Worm (Caenorhabditis elegans) whole organism, young adult: ENCODE data around the gene xbx-1.

Experiments used
- B0035.1 ChIP-seq: sonication (generic microtip); optimal IDR thresholded peaks from 2 replicates; lab custom pipeline; 2016; ENCODE audit warnings: missing genetic modification characterization, mild to moderate bottlenecking, missing compliant biosample characterization, missing genotype, missing genetic modification reagents
- F37B4.10 ChIP-seq: fragments of 200-800 bp; sonication (Bioruptor generic); IDR thresholded peaks from 2 replicates; pipeline ENCODE4 v1.3.6; 2022; ENCODE audit warnings: missing genetic modification characterization, missing compliant biosample characterization
- F52B5.7 ChIP-seq: sonication (generic microtip); optimal IDR thresholded peaks from 2 replicates; lab custom pipeline; 2016; ENCODE audit warnings: mild to moderate bottlenecking, missing genetic modification characterization, missing compliant biosample characterization
- F55B11.4 ChIP-seq: sonication (generic microtip); optimal IDR thresholded peaks from 2 replicates; lab custom pipeline; 2016; ENCODE audit warnings: missing compliant biosample characterization, missing genetic modification characterization, borderline replicate concordance; ENCODE audit not compliant: insufficient read depth
- F57A8.1 ChIP-seq: fragments of 200-800 bp; sonication (Bioruptor generic); optimal IDR thresholded peaks from 2 replicates; lab custom pipeline; 2018; ENCODE audit warnings: mild to moderate bottlenecking, missing genetic modification characterization, moderate library complexity, missing compliant biosample characterization
- F57C9.4 ChIP-seq: sonication (generic microtip); optimal IDR thresholded peaks from 2 replicates; lab custom pipeline; 2017; ENCODE audit warnings: mild to moderate bottlenecking, missing genetic modification characterization, missing compliant biosample characterization
- Y67H2A.10 ChIP-seq: fragments of 200-800 bp; sonication (Bioruptor generic); conservative IDR thresholded peaks from 2 replicates; pipeline ENCODE4 v1.3.6; 2022; ENCODE audit warnings: missing genetic modification reagents, missing genetic modification characterization, missing compliant biosample characterization
- Y79H2A.3 ChIP-seq: fragments of 200-800 bp; sonication (Bioruptor generic); conservative IDR thresholded peaks from 2 replicates; pipeline ENCODE4 v1.3.6; 2022; ENCODE audit warnings: missing genetic modification reagents, missing genetic modification characterization, missing compliant biosample characterization
- Y95B8A.8 ChIP-seq: fragments of 200-800 bp; sonication (Bioruptor generic); IDR thresholded peaks from 2 replicates; pipeline ENCODE4 v1.3.6; 2022; ENCODE audit warnings: missing genetic modification reagents, missing genetic modification characterization, missing compliant biosample characterization
- ama-1 ChIP-seq, 3 experiments: fragments of 150-350 bp in 1 of 3; sonication (generic microtip) in 2 of 3; optimal IDR thresholded peaks; 2 replicates each; lab custom pipeline; 2014 to 2018; ENCODE audit warnings: missing biosample characterization in 2 of 3, missing genetic modification characterization in 2 of 3, missing genetic modification reagents in 2 of 3
- aptf-3 ChIP-seq: fragments of 200-800 bp; sonication (Bioruptor generic); IDR thresholded peaks from 2 replicates; pipeline ENCODE4 v1.3.6; 2022; ENCODE audit warnings: missing genetic modification characterization, missing compliant biosample characterization
- athp-1 ChIP-seq: sonication (generic microtip); optimal IDR thresholded peaks from 2 replicates; lab custom pipeline; 2017; ENCODE audit warnings: mild to moderate bottlenecking, missing genetic modification characterization, missing compliant biosample characterization
- attf-3 ChIP-seq: fragments of 200-800 bp; sonication (Bioruptor generic); conservative IDR thresholded peaks from 2 replicates; pipeline ENCODE4 v1.3.6; 2022; ENCODE audit warnings: missing genetic modification reagents, missing genetic modification characterization, missing compliant biosample characterization
- attf-6 ChIP-seq: fragments of 200-800 bp; sonication (Bioruptor generic); IDR thresholded peaks from 2 replicates; pipeline ENCODE4 v1.3.6; 2022; ENCODE audit warnings: missing genetic modification reagents, missing genetic modification characterization, missing compliant biosample characterization
- bed-1 ChIP-seq: fragments of 200-800 bp; sonication (Bioruptor generic); IDR thresholded peaks from 2 replicates; pipeline ENCODE4 v1.3.6; 2022; ENCODE audit warnings: missing genetic modification reagents, missing genetic modification characterization, missing compliant biosample characterization
- cebp-2 ChIP-seq: fragments of 200-800 bp; sonication (Bioruptor generic); IDR thresholded peaks from 2 replicates; pipeline ENCODE4 v1.3.6; 2022; ENCODE audit warnings: missing genetic modification characterization, missing compliant biosample characterization
- ceh-100 ChIP-seq: fragments of 200-800 bp; sonication (Bioruptor generic); IDR thresholded peaks from 2 replicates; pipeline ENCODE4 v1.3.6; 2022; ENCODE audit warnings: missing genetic modification reagents, missing genetic modification characterization, missing compliant biosample characterization
- ceh-79 ChIP-seq: sonication (generic microtip); optimal IDR thresholded peaks from 2 replicates; lab custom pipeline; 2017; ENCODE audit warnings: mild to moderate bottlenecking, missing genetic modification characterization, missing compliant biosample characterization
- chd-7 ChIP-seq: sonication (generic microtip); optimal IDR thresholded peaks from 2 replicates; lab custom pipeline; 2016; ENCODE audit warnings: mild to moderate bottlenecking, missing genetic modification characterization, moderate library complexity, missing compliant biosample characterization
- egl-18 ChIP-seq: fragments of 200-800 bp; sonication (Bioruptor generic); IDR thresholded peaks from 2 replicates; pipeline ENCODE4 v1.3.6; 2022; ENCODE audit warnings: missing genetic modification reagents, missing genetic modification characterization, missing compliant biosample characterization
- egl-44 ChIP-seq: fragments of 200-800 bp; sonication (Bioruptor generic); IDR thresholded peaks from 2 replicates; pipeline ENCODE4 v1.3.6; 2022; ENCODE audit warnings: missing genetic modification reagents, missing genetic modification characterization, missing compliant biosample characterization
- ets-4 ChIP-seq: fragments of 200-800 bp; sonication (Bioruptor generic); optimal IDR thresholded peaks from 2 replicates; lab custom pipeline; 2018; ENCODE audit warnings: mild to moderate bottlenecking, missing genetic modification characterization, missing compliant biosample characterization
- gei-17 ChIP-seq: fragments of 200-800 bp; sonication (Bioruptor generic); optimal IDR thresholded peaks from 2 replicates; lab custom pipeline; 2018; ENCODE audit warnings: mild to moderate bottlenecking, missing genetic modification characterization, missing compliant biosample characterization
- lin-35 ChIP-seq, 3 experiments: fragments of 150-350 bp in 2 of 3; sonication (generic microtip) in 1 of 3; optimal IDR thresholded peaks; 2 replicates each; lab custom pipeline; 2014 to 2018; ENCODE audit warnings: missing biosample characterization in 3 of 3, missing genetic modification characterization in 3 of 3, missing genetic modification reagents in 3 of 3
- lin-54 ChIP-seq: fragments of 200-800 bp; sonication (Bioruptor generic); optimal IDR thresholded peaks from 2 replicates; lab custom pipeline; 2018; ENCODE audit warnings: mild to moderate bottlenecking, missing genetic modification characterization, missing compliant biosample characterization
- madf-3 ChIP-seq: fragments of 200-800 bp; sonication (Bioruptor generic); IDR thresholded peaks from 2 replicates; pipeline ENCODE4 v1.3.6; 2022; ENCODE audit warnings: missing genetic modification reagents, missing genetic modification characterization, missing compliant biosample characterization
- madf-8 ChIP-seq: fragments of 200-800 bp; sonication (Bioruptor generic); conservative IDR thresholded peaks from 2 replicates; pipeline ENCODE4 v1.3.6; 2022; ENCODE audit warnings: missing genetic modification reagents, missing genetic modification characterization, missing compliant biosample characterization
- mcd-1 ChIP-seq: fragments of 200-800 bp; sonication (Bioruptor generic); IDR thresholded peaks from 2 replicates; pipeline ENCODE4 v1.3.6; 2022; ENCODE audit warnings: missing genetic modification reagents, missing genetic modification characterization, missing compliant biosample characterization
- mel-28 ChIP-seq: sonication (generic microtip); optimal IDR thresholded peaks from 2 replicates; lab custom pipeline; 2016; ENCODE audit warnings: borderline replicate concordance, mild to moderate bottlenecking, missing genetic modification characterization, missing compliant biosample characterization
- mes-4 ChIP-seq: sonication (generic microtip); optimal IDR thresholded peaks from 2 replicates; lab custom pipeline; 2016; ENCODE audit warnings: missing genotype, missing genetic modification characterization, missing compliant biosample characterization
- nfya-2 ChIP-seq: fragments of 200-800 bp; sonication (Bioruptor generic); IDR thresholded peaks from 2 replicates; pipeline ENCODE4 v1.3.6; 2022; ENCODE audit warnings: missing genetic modification reagents, missing genetic modification characterization, missing compliant biosample characterization
- nhr-179 ChIP-seq: sonication (generic microtip); optimal IDR thresholded peaks from 2 replicates; lab custom pipeline; 2016; ENCODE audit warnings: mild to moderate bottlenecking, missing genetic modification characterization, missing compliant biosample characterization
- nhr-80 ChIP-seq: sonication (generic microtip); optimal IDR thresholded peaks from 2 replicates; lab custom pipeline; 2016; ENCODE audit warnings: missing genetic modification characterization, missing compliant biosample characterization
- nhr-90 ChIP-seq: sonication (generic microtip); optimal IDR thresholded peaks from 2 replicates; lab custom pipeline; 2016; ENCODE audit warnings: missing genotype, mild to moderate bottlenecking, missing genetic modification characterization, missing compliant biosample characterization
- pha-4 ChIP-seq: fragments of 150-350 bp; sonication (generic microtip); optimal IDR thresholded peaks from 2 replicates; lab custom pipeline; 2014; ENCODE audit warnings: missing biosample characterization, missing genetic modification reagents, missing genetic modification characterization
- rcor-1 ChIP-seq: fragments of 200-800 bp; sonication (Bioruptor generic); IDR thresholded peaks from 2 replicates; pipeline ENCODE4 v1.3.6; 2022; ENCODE audit warnings: missing genetic modification reagents, missing genetic modification characterization, missing compliant biosample characterization
- rec-8 ChIP-seq, 2 experiments: sonication (generic microtip); optimal IDR thresholded peaks; 2 replicates each; lab custom pipeline; 2016; ENCODE audit warnings: mild to moderate bottlenecking in 2 of 2, missing genetic modification characterization in 2 of 2, missing genetic modification reagents in 2 of 2, missing genotype in 2 of 2, missing biosample characterization in 1 of 2, missing compliant biosample characterization in 1 of 2, moderate library complexity in 1 of 2
- sdz-38 ChIP-seq: sonication (generic microtip); optimal IDR thresholded peaks from 2 replicates; lab custom pipeline; 2016; ENCODE audit warnings: missing genotype, missing genetic modification characterization, missing compliant biosample characterization
- sea-2 ChIP-seq: fragments of 200-800 bp; sonication (Bioruptor generic); IDR thresholded peaks from 2 replicates; pipeline ENCODE4 v1.3.6; 2022; ENCODE audit warnings: missing genetic modification characterization, missing compliant biosample characterization
- snpc-1.3 ChIP-seq: sonication (generic microtip); optimal IDR thresholded peaks from 2 replicates; lab custom pipeline; 2017; ENCODE audit warnings: missing genetic modification characterization, mild to moderate bottlenecking, missing compliant biosample characterization, antibody characterized with exemption, moderate library complexity, missing genotype, missing genetic modification reagents; ENCODE audit not compliant: insufficient read depth
- snpc-4 ChIP-seq, 5 experiments: fragments of 150-350 bp in 1 of 5; sonication (generic microtip) in 4 of 5; optimal IDR thresholded peaks; 2 replicates each; lab custom pipeline; 2014 to 2018; ENCODE audit warnings: missing genetic modification characterization in 5 of 5, missing biosample characterization in 3 of 5, antibody characterized with exemption in 2 of 5, mild to moderate bottlenecking in 2 of 5, missing compliant biosample characterization in 2 of 5, missing genotype in 2 of 5, moderate library complexity in 2 of 5, missing genetic modification reagents in 1 of 5
- tbp1 ChIP-seq: fragments of 200-800 bp; sonication (Bioruptor generic); optimal IDR thresholded peaks from 2 replicates; lab custom pipeline; 2018; ENCODE audit warnings: mild to moderate bottlenecking, missing genetic modification characterization, missing compliant biosample characterization
- zfh-2 ChIP-seq: fragments of 200-800 bp; sonication (Bioruptor generic); conservative IDR thresholded peaks from 2 replicates; pipeline ENCODE4 v1.3.6; 2022; ENCODE audit warnings: missing genetic modification reagents, missing genetic modification characterization, missing compliant biosample characterization
- zim-3 ChIP-seq: sonication (generic microtip); optimal IDR thresholded peaks from 2 replicates; lab custom pipeline; 2017; ENCODE audit warnings: mild to moderate bottlenecking, missing genetic modification characterization, moderate library complexity, missing compliant biosample characterization
- ztf-18 ChIP-seq: sonication (generic microtip); optimal IDR thresholded peaks from 2 replicates; lab custom pipeline; 2016; ENCODE audit warnings: missing genotype, mild to moderate bottlenecking, missing genetic modification characterization, missing compliant biosample characterization
- ztf-22 ChIP-seq: fragments of 200-800 bp; sonication (Bioruptor generic); optimal IDR thresholded peaks from 2 replicates; lab custom pipeline; 2018; ENCODE audit warnings: mild to moderate bottlenecking, missing genetic modification characterization, moderate library complexity, missing compliant biosample characterization
- ztf-25 ChIP-seq: fragments of 200-800 bp; sonication (Bioruptor generic); IDR thresholded peaks from 2 replicates; pipeline ENCODE4 v1.3.6; 2022; ENCODE audit warnings: missing genetic modification reagents, missing genetic modification characterization, missing compliant biosample characterization
- ztf-28 ChIP-seq: fragments of 200-800 bp; sonication (Bioruptor generic); IDR thresholded peaks from 2 replicates; pipeline ENCODE4 v1.3.6; 2022; ENCODE audit warnings: missing genetic modification reagents, missing genetic modification characterization, missing compliant biosample characterization

Gene xbx-1

DNA sequence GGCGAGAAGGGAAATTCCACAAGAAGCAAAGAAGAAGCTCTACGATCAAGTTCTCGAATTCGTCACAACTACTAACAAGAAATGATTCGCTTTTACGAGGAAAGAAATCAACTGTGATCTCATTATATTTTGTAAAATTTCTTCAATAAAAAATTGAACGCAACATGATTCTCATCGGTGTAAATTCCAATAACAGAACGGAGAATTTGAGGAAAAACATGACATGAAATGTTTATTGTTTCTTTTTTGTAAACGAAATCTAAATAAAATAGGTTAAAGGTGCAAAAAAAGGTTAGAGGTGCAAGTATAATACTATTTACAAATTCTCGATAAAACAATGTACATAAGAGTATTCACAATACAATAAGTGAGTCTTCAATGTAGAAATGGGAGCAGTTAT, 11.5 kb downstream of the xbx-1 start (continued):
- TF ChIP-seq snpc-1.3 (tag; lab: Kevin White, UChicago) (peak; percentile 85), lin-54 (peak; percentile 51), mcd-1 (no peak), chd-7 (tag; lab: Kevin White, UChicago) (no peak), ztf-25 (no peak), egl-18 (GFP tag; lab: Robert Waterston, UW) (no peak), ztf-28 (GFP tag; lab: Robert Waterston, UW) (no peak), ama-1 (optimal IDR thresholded peaks at IDR 0.05; lab: Kevin White, UChicago) (no peak), ama-1 (GFP tag; optimal IDR thresholded peaks at IDR 0.05; lab: Kevin White, UChicago) (peak in 1 of 2 experiments; percentile 49), gei-17 (no peak), tbp1 (GFP tag; lab: Kevin White, UChicago) (peak; percentile 42), zim-3 (tag; lab: Kevin White, UChicago) (no peak), Y95B8A.8 (GFP tag; lab: Robert Waterston, UW) (peak; percentile 91), sea-2 (GFP tag; lab: Robert Waterston, UW) (no peak), pha-4 (tag; lab: Kevin White, UChicago) (no peak), F55B11.4 (tag; lab: Kevin White, UChicago) (no peak), F57C9.4 (tag; lab: Kevin White, UChicago) (no peak), Y79H2A.3 (peak; percentile 39; the same call in 1 of the 2 replicates), attf-3 (no peak), bed-1 (GFP tag; lab: Robert Waterston, UW) (no peak), snpc-4 (GFP tag; optimal IDR thresholded peaks at IDR 0.05; lab: Kevin White, UChicago) (no peak), snpc-4 (tag; optimal IDR thresholded peaks at IDR 0.05; lab: Kevin White, UChicago) (no peak), attf-6 (GFP tag; lab: Robert Waterston, UW) (peak; percentile 84), egl-44 (peak; percentile 44; the same call in 1 of the 2 replicates), rcor-1 (GFP tag; lab: Robert Waterston, UW) (peak; percentile 69), cebp-2 (no peak), nfya-2 (GFP tag; lab: Robert Waterston, UW) (no peak), lin-35 (GFP tag; optimal IDR thresholded peaks at IDR 0.05; lab: Kevin White, UChicago) (no peak), ztf-22 (no peak), aptf-3 (GFP tag; lab: Robert Waterston, UW) (no peak), F37B4.10 (GFP tag; lab: Robert Waterston, UW) (no peak), madf-3 (GFP tag; lab: Robert Waterston, UW) (peak; percentile 48; the same call in 1 of the 2 replicates), nhr-80 (tag; lab: Kevin White, UChicago) (no peak), athp-1 (tag; lab: Kevin White, UChicago) (peak; percentile 71), ceh-79 (tag; lab: Kevin White, UChicago) (no peak), sdz-38 (no peak), mel-28 (tag; lab: Kevin White, UChicago) (no peak), ets-4 (no peak), nhr-90 (tag; lab: Kevin White, UChicago) (no peak), Y67H2A.10 (no peak), ztf-18 (tag; lab: Kevin White, UChicago) (no peak), B0035.1 (tag; lab: Kevin White, UChicago) (no peak), F57A8.1 (GFP tag; lab: Kevin White, UChicago) (no peak), rec-8 (tag; optimal IDR thresholded peaks at IDR 0.05; lab: Kevin White, UChicago) (no peak), zfh-2 (GFP tag; lab: Robert Waterston, UW) (no peak), mes-4 (tag; lab: Kevin White, UChicago) (no peak), nhr-179 (tag; lab: Kevin White, UChicago) (no peak), madf-8 (GFP tag; lab: Robert Waterston, UW) (peak; percentile 23; the same call in 1 of the 2 replicates), F52B5.7 (tag; lab: Kevin White, UChicago) (no peak), ceh-100 (GFP tag; lab: Robert Waterston, UW) (peak; percentile 56; the same call in 1 of the 2 replicates)
